Worm (Caenorhabditis elegans) whole organism, young adult: ENCODE measurements around the gene F54F12.2.

Experiments used
- F39B2.1 ChIP-seq: fragments of 200-800 bp; sonication (Bioruptor generic); IDR thresholded peaks from 2 replicates; pipeline ENCODE4 v1.3.6; 2022; ENCODE audit warnings: missing genetic modification reagents, missing genetic modification characterization, missing compliant biosample characterization
- ZK185.1 ChIP-seq: sonication (generic microtip); optimal IDR thresholded peaks from 2 replicates; lab custom pipeline; 2016; ENCODE audit warnings: mild to moderate bottlenecking, missing genetic modification characterization, missing compliant biosample characterization; ENCODE audit not compliant: poor library complexity, severe bottlenecking
- gei-17 ChIP-seq: fragments of 200-800 bp; sonication (Bioruptor generic); optimal IDR thresholded peaks from 2 replicates; lab custom pipeline; 2018; ENCODE audit warnings: mild to moderate bottlenecking, missing genetic modification characterization, missing compliant biosample characterization
- pha-4 ChIP-seq: fragments of 150-350 bp; sonication (generic microtip); optimal IDR thresholded peaks from 2 replicates; lab custom pipeline; 2014; ENCODE audit warnings: missing biosample characterization, missing genetic modification reagents, missing genetic modification characterization
- unc-62 ChIP-seq: fragments of 150-350 bp; optimal IDR thresholded peaks from 2 replicates; lab custom pipeline; 2014; ENCODE audit warnings: missing biosample characterization, missing genetic modification reagents, missing genetic modification characterization
- ztf-25 ChIP-seq: fragments of 200-800 bp; sonication (Bioruptor generic); IDR thresholded peaks from 2 replicates; pipeline ENCODE4 v1.3.6; 2022; ENCODE audit warnings: missing genetic modification reagents, missing genetic modification characterization, missing compliant biosample characterization
- ztf-26 ChIP-seq: sonication (generic microtip); optimal IDR thresholded peaks from 2 replicates; lab custom pipeline; 2017; ENCODE audit warnings: missing genetic modification characterization, missing compliant biosample characterization

DNA sequence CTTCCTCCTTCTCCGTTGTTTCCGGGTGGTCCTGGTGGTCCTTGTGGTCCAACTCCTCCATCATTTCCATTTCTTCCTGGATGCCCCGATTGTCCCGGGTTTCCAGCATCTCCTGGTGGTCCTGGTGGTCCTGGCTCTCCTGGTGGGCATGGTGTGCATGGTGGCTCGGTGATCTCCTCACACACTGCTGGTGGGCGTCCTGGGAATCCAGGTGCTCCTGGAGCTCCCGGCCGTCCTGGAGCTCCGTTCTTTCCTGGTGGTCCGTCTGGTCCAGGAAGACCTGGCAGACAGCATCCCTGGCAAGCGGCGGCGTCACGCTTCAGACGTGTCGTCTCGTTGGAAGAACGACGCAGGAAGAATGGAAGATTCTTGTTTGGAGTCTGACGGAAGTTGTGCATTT, 46.8 kb upstream of the F54F12.2 start:
- TF ChIP-seq unc-62 (GFP tag; lab: Kevin White, UChicago) (no peak), ZK185.1 (tag; lab: Kevin White, UChicago) (no peak), ztf-26 (tag; lab: Kevin White, UChicago) (no peak), ztf-25 (GFP tag; lab: Robert Waterston, UW) (no peak), pha-4 (tag; lab: Kevin White, UChicago) (no peak), gei-17 (GFP tag; lab: Kevin White, UChicago) (no peak), F39B2.1 (no peak)
